Fruit fly (Drosophila melanogaster) whole organism: ENCODE results near the gene Ork1.

Source experiments
- CG8478 ChIP-seq: fragments of >200 bp; optimal IDR thresholded peaks from 2 replicates; lab custom pipeline; 2018; ENCODE audit warnings: inconsistent platforms
- Dll ChIP-seq: fragments of >200 bp; optimal IDR thresholded peaks from 2 replicates; lab custom pipeline; 2017
- pan ChIP-seq: fragments of >200 bp; optimal IDR thresholded peaks from 2 replicates; lab custom pipeline; 2017

- TF ChIP-seq Dll (lab: Kevin White, UChicago) = no peak
- TF ChIP-seq CG8478 = no peak
- TF ChIP-seq pan = no peak
Observed at dm6 chrX:10905047-10905446, 14.0 kb upstream of the Ork1 start.
